Worm (Caenorhabditis elegans) whole organism, young adult: ENCODE data around the gene C08A9.3.

Experiments used
- ama-1 ChIP-seq, 3 experiments: fragments of 150-350 bp in 1 of 3; sonication (generic microtip) in 2 of 3; optimal IDR thresholded peaks; 2 replicates each; lab custom pipeline; 2014 to 2018; ENCODE audit warnings: missing biosample characterization in 2 of 3, missing genetic modification characterization in 2 of 3, missing genetic modification reagents in 2 of 3
- ets-4 ChIP-seq: fragments of 200-800 bp; sonication (Bioruptor generic); optimal IDR thresholded peaks from 2 replicates; lab custom pipeline; 2018; ENCODE audit warnings: mild to moderate bottlenecking, missing genetic modification characterization, missing compliant biosample characterization
- let-526 ChIP-seq: fragments of 200-800 bp; sonication (Bioruptor generic); IDR thresholded peaks from 2 replicates; pipeline ENCODE4 v1.3.6; 2022; ENCODE audit warnings: missing genetic modification reagents, missing genetic modification characterization, missing compliant biosample characterization
- mel-28 ChIP-seq: sonication (generic microtip); optimal IDR thresholded peaks from 2 replicates; lab custom pipeline; 2016; ENCODE audit warnings: borderline replicate concordance, mild to moderate bottlenecking, missing genetic modification characterization, missing compliant biosample characterization
- mxl-1 ChIP-seq: sonication (generic microtip); optimal IDR thresholded peaks from 2 replicates; lab custom pipeline; 2016; ENCODE audit warnings: missing genetic modification characterization, missing compliant biosample characterization
- unc-62 ChIP-seq: fragments of 150-350 bp; optimal IDR thresholded peaks from 2 replicates; lab custom pipeline; 2014; ENCODE audit warnings: missing biosample characterization, missing genetic modification reagents, missing genetic modification characterization

- TF ChIP-seq ets-4 (GFP tag; lab: Kevin White, UChicago): no peak
- TF ChIP-seq unc-62: no peak
- TF ChIP-seq mel-28 (tag; lab: Kevin White, UChicago): no peak
- TF ChIP-seq mxl-1 (tag; lab: Kevin White, UChicago): no peak
- no peak for TF ChIP-seq let-526 (GFP tag; lab: Robert Waterston, UW)
- TF ChIP-seq ama-1 (optimal IDR thresholded peaks at IDR 0.05; lab: Kevin White, UChicago): peak; percentile 40
- TF ChIP-seq ama-1 (GFP tag; optimal IDR thresholded peaks at IDR 0.05; lab: Kevin White, UChicago): no peak
These were observed 34.8 kb downstream of the C08A9.3 start for ce11 chrX:17058340-17058739.
